Worm (Caenorhabditis elegans): Measurements from ENCODE around the gene mdt-30.

- TF ChIP-seq lag-1 (GFP tag; IDR thresholded peaks at IDR 0.05), result no peak
- peak; percentile 79 for TF ChIP-seq F52B5.7 (tag; optimal IDR thresholded peaks at IDR 0.05)
- TF ChIP-seq dpl-1 (GFP tag; optimal IDR thresholded peaks at IDR 0.05), result no peak
- TF ChIP-seq snpc-4 (GFP tag; optimal IDR thresholded peaks at IDR 0.05), result no peak
- TF ChIP-seq snpc-4 (tag; optimal IDR thresholded peaks at IDR 0.05), result peak in 1 of 4 experiments; percentile 22
- no peak for TF ChIP-seq F33H1.4 (GFP tag; IDR thresholded peaks at IDR 0.05)
- no peak for TF ChIP-seq lsy-27 (tag; optimal IDR thresholded peaks at IDR 0.05; ENCODE audit: borderline replicate concordance, insufficient read depth)
- no peak for TF ChIP-seq sea-2 (GFP tag; IDR thresholded peaks at IDR 0.05)
- TF ChIP-seq ama-1 (optimal IDR thresholded peaks at IDR 0.05), result peak; percentile 5
- no peak for TF ChIP-seq ama-1 (GFP tag; optimal IDR thresholded peaks at IDR 0.05)
- peak; percentile 10 for TF ChIP-seq snpc-3.4 (tag; optimal IDR thresholded peaks at IDR 0.05)
- no peak for TF ChIP-seq mcd-1 (GFP tag; IDR thresholded peaks at IDR 0.05)
- no peak for TF ChIP-seq akir-1 (GFP tag; optimal IDR thresholded peaks at IDR 0.05)
- TF ChIP-seq unc-62 (GFP tag; optimal IDR thresholded peaks at IDR 0.05), result no peak
Observed at ce11 chrIII:7977224-7977623, 50.6 kb downstream of the mdt-30 start.
